Worm (Caenorhabditis elegans): ENCODE measurements around the gene nhr-114.

DNA sequence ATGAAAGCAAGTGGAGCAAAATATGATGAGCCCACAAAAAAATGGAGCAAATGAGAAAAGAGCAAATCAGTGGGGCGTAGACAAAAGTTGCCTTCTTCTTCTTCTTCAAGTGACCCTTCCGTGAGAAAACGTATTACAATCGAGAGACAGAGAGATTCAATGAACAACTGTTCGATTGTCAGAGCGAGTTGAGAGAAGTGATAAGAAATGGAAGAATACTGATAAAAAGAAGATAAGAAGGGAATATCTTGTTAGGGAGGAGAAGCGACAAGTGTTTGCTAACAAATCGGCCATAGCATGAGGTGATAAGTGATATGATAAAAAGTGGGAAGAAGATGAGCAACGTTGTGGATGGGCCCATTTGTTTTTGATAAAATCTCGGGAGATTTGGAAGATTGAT is 29.7 kb upstream of the nhr-114 start:
- TF ChIP-seq ama-1 (optimal IDR thresholded peaks at IDR 0.05) = no peak
- TF ChIP-seq hmg-4 (GFP tag; optimal IDR thresholded peaks at IDR 0.05) = no peak
- TF ChIP-seq sea-1 (GFP tag; conservative IDR thresholded peaks at IDR 0.05) = no peak
- no peak for TF ChIP-seq tbx-37 (GFP tag; conservative IDR thresholded peaks at IDR 0.05)
- TF ChIP-seq scrt-1 (GFP tag; IDR thresholded peaks at IDR 0.05) = no peak
- no peak for TF ChIP-seq flt-1 (GFP tag; IDR thresholded peaks at IDR 0.05)
- TF ChIP-seq hmbx-1 (tag; optimal IDR thresholded peaks at IDR 0.05) = no peak
